Worm (Caenorhabditis elegans) whole organism, late embryonic: ENCODE data around the gene E02C12.9.

ENCODE experiments used
- F13H6.1 ChIP-seq: sonication (generic microtip); optimal IDR thresholded peaks from 2 replicates; lab custom pipeline; 2016; ENCODE audit warnings: missing genetic modification characterization, missing compliant biosample characterization
- ama-1 ChIP-seq: fragments of 150-350 bp; optimal IDR thresholded peaks from 2 replicates; lab custom pipeline; 2014
- ceh-31 ChIP-seq: sonication (generic microtip); optimal IDR thresholded peaks from 2 replicates; lab custom pipeline; 2016; ENCODE audit warnings: missing genetic modification characterization, missing compliant biosample characterization
- elt-4 ChIP-seq: sonication (generic microtip); optimal IDR thresholded peaks from 2 replicates; lab custom pipeline; 2016; ENCODE audit warnings: missing genetic modification characterization, missing compliant biosample characterization
- fax-1 ChIP-seq: sonication (generic microtip); optimal IDR thresholded peaks from 2 replicates; lab custom pipeline; 2016; ENCODE audit warnings: missing genotype, missing genetic modification characterization, missing compliant biosample characterization
- hlh-8 ChIP-seq: sonication (generic microtip); optimal IDR thresholded peaks from 2 replicates; lab custom pipeline; 2016; ENCODE audit warnings: missing genotype, missing genetic modification characterization, missing compliant biosample characterization
- pag-3 ChIP-seq: sonication (generic microtip); optimal IDR thresholded peaks from 2 replicates; lab custom pipeline; 2016; ENCODE audit warnings: missing compliant biosample characterization, missing genetic modification characterization, borderline replicate concordance
- pha-2 ChIP-seq: sonication (generic microtip); optimal IDR thresholded peaks from 2 replicates; lab custom pipeline; 2017; ENCODE audit warnings: mild to moderate bottlenecking, missing genetic modification characterization, missing compliant biosample characterization
- pha-4 ChIP-seq: fragments of 150-350 bp; optimal IDR thresholded peaks from 2 replicates; lab custom pipeline; 2018; ENCODE audit warnings: missing biosample characterization, missing genetic modification reagents, missing genetic modification characterization
- rnt-1 ChIP-seq: sonication (generic microtip); optimal IDR thresholded peaks from 2 replicates; lab custom pipeline; 2016; ENCODE audit warnings: missing genetic modification characterization, missing compliant biosample characterization
- ttx-3 ChIP-seq: sonication (generic microtip); optimal IDR thresholded peaks from 2 replicates; lab custom pipeline; 2016; ENCODE audit warnings: missing genetic modification reagents, missing genetic modification characterization, missing compliant biosample characterization
- unc-55 ChIP-seq: sonication (generic microtip); optimal IDR thresholded peaks from 2 replicates; lab custom pipeline; 2017; ENCODE audit warnings: missing biosample characterization, missing genetic modification reagents, missing genetic modification characterization

DNA sequence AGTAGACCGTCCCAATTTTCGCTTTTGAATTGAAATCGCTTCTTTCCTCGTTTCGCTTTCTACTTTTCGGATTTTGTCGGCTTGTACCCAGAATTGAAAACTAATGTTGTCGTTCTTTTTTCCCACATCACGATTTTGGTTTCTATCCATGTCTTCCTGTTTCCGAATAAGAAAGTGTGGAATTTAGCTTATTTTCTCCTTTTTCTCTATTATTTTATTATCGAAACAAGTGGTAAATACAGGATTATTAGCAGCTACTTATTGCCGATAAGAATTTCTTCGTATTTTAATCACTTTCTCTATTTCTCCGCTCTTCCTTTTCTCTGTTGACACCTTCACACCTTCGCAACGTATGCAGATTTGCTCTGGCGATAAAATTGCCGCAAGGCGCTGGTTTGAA is 9.7 kb upstream of the E02C12.9 start:
- TF ChIP-seq unc-55 (no peak), pha-4 (tag; lab: Kevin White, UChicago) (no peak), F13H6.1 (no peak), rnt-1 (no peak), fax-1 (tag; lab: Kevin White, UChicago) (no peak), ttx-3 (tag; lab: Kevin White, UChicago) (no peak), pag-3 (no peak), ceh-31 (tag; lab: Kevin White, UChicago) (no peak), elt-4 (tag; lab: Kevin White, UChicago) (no peak), ama-1 (lab: Kevin White, UChicago) (no peak), pha-2 (tag; lab: Kevin White, UChicago) (no peak), hlh-8 (tag; lab: Kevin White, UChicago) (no peak)
